Worm (Caenorhabditis elegans): Measurements from ENCODE around the gene ZC190.7.

DNA sequence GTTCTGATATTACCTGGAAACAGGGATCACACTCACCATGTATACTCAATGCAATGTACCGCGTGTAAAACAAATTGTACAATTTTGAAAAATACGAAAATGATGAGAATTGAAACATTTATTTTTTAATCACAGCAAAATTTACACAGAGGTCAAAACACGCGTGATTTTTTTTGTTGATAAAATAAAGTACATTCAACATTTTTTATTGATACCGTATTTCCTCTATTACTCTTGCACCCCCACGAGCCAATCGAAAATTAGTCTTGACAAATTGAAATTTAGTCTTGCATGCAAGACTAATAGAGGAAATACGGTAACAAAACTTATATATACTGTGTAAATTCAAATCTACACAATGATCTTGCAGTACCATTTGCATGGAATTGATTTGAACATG is 1.0 kb upstream of the ZC190.7 start, which contains the start of gene ZC190.8:
- TF ChIP-seq dmd-6 (GFP tag; IDR thresholded peaks at IDR 0.05) = no peak
- TF ChIP-seq dmd-8 (GFP tag; IDR thresholded peaks at IDR 0.05) = no peak
- no peak for TF ChIP-seq lir-3 (tag; optimal IDR thresholded peaks at IDR 0.05)
- TF ChIP-seq R02D3.7 (tag; optimal IDR thresholded peaks at IDR 0.05) = no peak
- no peak for TF ChIP-seq unc-62 (GFP tag; optimal IDR thresholded peaks at IDR 0.05 in 1 of 2)
- TF ChIP-seq unc-62 (tag; optimal IDR thresholded peaks at IDR 0.05) = no peak
- TF ChIP-seq lin-13 (GFP tag; optimal IDR thresholded peaks at IDR 0.05) = no peak

Data from whole organism, L4 larva.